Worm (Caenorhabditis elegans): ENCODE results near the gene C17C3.24.

- TF ChIP-seq sox-2 (GFP tag; IDR thresholded peaks at IDR 0.05) (no peak), ama-1 (optimal IDR thresholded peaks at IDR 0.05) (no peak), pqm-1 (tag; optimal IDR thresholded peaks at IDR 0.05) (no peak), nhr-232 (tag; optimal IDR thresholded peaks at IDR 0.05) (no peak), fkh-10 (GFP tag; optimal IDR thresholded peaks at IDR 0.05) (no peak), elt-2 (tag; optimal IDR thresholded peaks at IDR 0.05) (peak; percentile 88), ztf-16 (tag; optimal IDR thresholded peaks at IDR 0.05) (no peak), unc-86 (tag; optimal IDR thresholded peaks at IDR 0.05) (no peak), fax-1 (tag; optimal IDR thresholded peaks at IDR 0.05) (no peak), nhr-11 (tag; optimal IDR thresholded peaks at IDR 0.05) (no peak), C38D4.7 (GFP tag; optimal IDR thresholded peaks at IDR 0.05) (no peak)
These were observed 19.8 kb upstream of the C17C3.24 start, which contains the start of gene C17C3.3 for ce11 chrII:5561392-5561791.

Data from whole organism, late embryonic.